Fruit fly (Drosophila melanogaster): ENCODE results near the gene CG8034.

DNA sequence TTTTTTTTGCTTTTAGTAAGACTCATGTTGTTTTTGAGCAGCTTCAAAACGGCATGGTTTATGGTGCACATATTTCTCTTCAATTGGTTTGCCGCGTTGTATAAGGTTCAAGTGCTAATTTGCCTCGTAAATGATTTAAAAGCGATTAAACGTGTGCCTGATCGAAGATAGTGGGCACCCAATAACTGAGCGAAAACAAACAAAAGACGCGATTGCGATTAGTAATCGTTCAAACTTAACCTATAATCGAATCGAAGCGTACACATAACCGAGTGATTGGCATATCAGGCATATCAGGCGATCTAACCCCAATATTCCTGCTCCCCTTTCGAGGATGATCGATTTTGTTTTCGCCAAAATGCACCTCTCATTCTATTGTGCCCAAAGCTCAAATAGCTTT, 3.9 kb downstream of the CG8034 start:
- no peak for TF ChIP-seq CG8478 (optimal IDR thresholded peaks at IDR 0.05)
- no peak for TF ChIP-seq pan (optimal IDR thresholded peaks at IDR 0.05)
- no peak for TF ChIP-seq usp (GFP tag; optimal IDR thresholded peaks at IDR 0.05)
- TF ChIP-seq psq (optimal IDR thresholded peaks at IDR 0.05): no peak
- no peak for TF ChIP-seq Dll (optimal IDR thresholded peaks at IDR 0.05)

All from whole organism.